Worm (Caenorhabditis elegans) whole organism, L2 larva: Measurements from ENCODE around the gene col-152.

Source experiments
- C34F6.9 ChIP-seq: fragments of 150-350 bp; optimal IDR thresholded peaks from 2 replicates; lab custom pipeline; 2014; ENCODE audit warnings: missing biosample characterization, missing genetic modification characterization
- ZK546.5 ChIP-seq: sonication (generic microtip); optimal IDR thresholded peaks from 2 replicates; lab custom pipeline; 2017; ENCODE audit warnings: missing biosample characterization, missing genetic modification characterization
- alr-1 ChIP-seq: fragments of 150-350 bp; optimal IDR thresholded peaks from 2 replicates; lab custom pipeline; 2014; ENCODE audit warnings: missing biosample characterization, missing genetic modification characterization
- aly-2 ChIP-seq: fragments of 150-350 bp; optimal IDR thresholded peaks from 2 replicates; lab custom pipeline; 2014; ENCODE audit warnings: missing biosample characterization, missing genetic modification characterization
- ama-1 ChIP-seq: fragments of 150-350 bp; optimal IDR thresholded peaks from 2 replicates; lab custom pipeline; 2018; ENCODE audit warnings: inconsistent platforms
- ceh-82 ChIP-seq: fragments of 150-350 bp; optimal IDR thresholded peaks from 2 replicates; lab custom pipeline; 2014; ENCODE audit warnings: missing biosample characterization, missing genetic modification characterization
- dmd-4 ChIP-seq: sonication (generic microtip); optimal IDR thresholded peaks from 2 replicates; lab custom pipeline; 2017; ENCODE audit warnings: missing biosample characterization, missing genetic modification characterization
- elt-3 ChIP-seq: sonication (generic microtip); optimal IDR thresholded peaks from 2 replicates; lab custom pipeline; 2017; ENCODE audit warnings: missing biosample characterization, missing genetic modification characterization
- fos-1 ChIP-seq: fragments of 150-350 bp; optimal IDR thresholded peaks from 2 replicates; lab custom pipeline; 2014; ENCODE audit warnings: missing biosample characterization, missing genetic modification characterization
- gmeb-1 ChIP-seq: fragments of 150-350 bp; optimal IDR thresholded peaks from 2 replicates; lab custom pipeline; 2014; ENCODE audit warnings: missing biosample characterization, missing genetic modification characterization
- lsy-2 ChIP-seq, 2 experiments: fragments of 150-350 bp in 1 of 2; sonication (generic microtip) in 1 of 2; optimal IDR thresholded peaks; 2 replicates each; lab custom pipeline; 2014 to 2017; ENCODE audit warnings: missing biosample characterization in 2 of 2, missing genetic modification characterization in 2 of 2
- mab-5 ChIP-seq: fragments of 150-350 bp; optimal IDR thresholded peaks from 2 replicates; lab custom pipeline; 2014; ENCODE audit warnings: missing biosample characterization, missing genetic modification characterization
- nhr-77 ChIP-seq: fragments of 150-350 bp; optimal IDR thresholded peaks from 2 replicates; lab custom pipeline; 2014; ENCODE audit warnings: missing biosample characterization, missing genetic modification characterization

ce11 chrV:10580638-10581037 is 19.9 kb downstream of the col-152 start:
- TF ChIP-seq ZK546.5 (tag; lab: Kevin White, UChicago) (no peak), alr-1 (tag; lab: Kevin White, UChicago) (no peak), ama-1 (lab: Kevin White, UChicago) (no peak), gmeb-1 (tag; lab: Kevin White, UChicago) (peak; percentile 5), fos-1 (tag; lab: Kevin White, UChicago) (peak; percentile 83), nhr-77 (tag; lab: Kevin White, UChicago) (no peak), lsy-2 (tag; optimal IDR thresholded peaks at IDR 0.05; lab: Kevin White, UChicago) (no peak), mab-5 (no peak), aly-2 (tag; lab: Kevin White, UChicago) (no peak), dmd-4 (tag; lab: Kevin White, UChicago) (no peak), ceh-82 (no peak), C34F6.9 (tag; lab: Kevin White, UChicago) (no peak), elt-3 (tag; lab: Kevin White, UChicago) (no peak)
